Fruit fly (Drosophila melanogaster) whole organism, embryonic: ENCODE data around the gene CG43179.
A peak's percentile ranks its signal among the peaks of the same experiment; 100 is the strongest.

Source experiments
- Bgb ChIP-seq: fragments of 200-800 bp; sonication (Bioruptor generic); IDR thresholded peaks from 2 replicates; pipeline ENCODE4 v1.3.6; 2022; ENCODE audit warnings: missing biosample characterization, missing genetic modification characterization; ENCODE audit not compliant: partially characterized antibody
- Blimp-1 ChIP-seq: fragments of 200-800 bp; sonication (Bioruptor generic); optimal IDR thresholded peaks from 3 replicates; lab custom pipeline; 2018; ENCODE audit warnings: missing biosample characterization, missing genetic modification characterization, mild to moderate bottlenecking, moderate library complexity, missing genetic modification reagents
- CG10431 ChIP-seq: fragments of 200-800 bp; sonication (Bioruptor generic); optimal IDR thresholded peaks from 3 replicates; lab custom pipeline; 2018; ENCODE audit warnings: missing biosample characterization, mild to moderate bottlenecking, missing genetic modification characterization
- CG11696 ChIP-seq: fragments of 200-800 bp; sonication (Bioruptor generic); IDR thresholded peaks from 2 replicates; pipeline ENCODE4 v1.3.6; 2022; ENCODE audit warnings: missing biosample characterization, missing genetic modification characterization
- CG13123 ChIP-seq: fragments of 200-800 bp; sonication (Bioruptor generic); optimal IDR thresholded peaks from 2 replicates; lab custom pipeline; 2016; ENCODE audit warnings: missing biosample characterization, missing genetic modification characterization
- CG14014 ChIP-seq: fragments of 200-800 bp; sonication (Bioruptor generic); IDR thresholded peaks from 2 replicates; pipeline ENCODE4 v1.3.6; 2022; ENCODE audit warnings: missing biosample characterization, missing genetic modification characterization
- CG14667 ChIP-seq: fragments of 200-800 bp; sonication (Bioruptor generic); IDR thresholded peaks from 2 replicates; pipeline ENCODE4 v1.3.6; 2022; ENCODE audit warnings: missing biosample characterization, missing genetic modification characterization
- CG16815 ChIP-seq: fragments of 200-800 bp; sonication (Bioruptor generic); optimal IDR thresholded peaks from 3 replicates; lab custom pipeline; 2017; ENCODE audit warnings: missing biosample characterization, mild to moderate bottlenecking, missing genetic modification characterization
- CG17186 ChIP-seq: fragments of 200-800 bp; sonication (Bioruptor generic); optimal IDR thresholded peaks from 3 replicates; lab custom pipeline; 2017; ENCODE audit warnings: missing biosample characterization, missing genetic modification reagents, missing genetic modification characterization
- CG17328 ChIP-seq: fragments of 200-800 bp; sonication (Bioruptor generic); IDR thresholded peaks from 2 replicates; pipeline ENCODE4 v1.3.6; 2022; ENCODE audit warnings: missing biosample characterization, missing genetic modification characterization
- CG17568 ChIP-seq: fragments of 200-800 bp; sonication (Bioruptor generic); optimal IDR thresholded peaks from 2 replicates; lab custom pipeline; 2018; ENCODE audit warnings: missing biosample characterization, mild to moderate bottlenecking, missing genetic modification characterization, moderate library complexity
- CG17612 ChIP-seq: fragments of 200-800 bp; sonication (Bioruptor generic); IDR thresholded peaks from 2 replicates; pipeline ENCODE4 v1.3.6; 2022; ENCODE audit warnings: missing biosample characterization, missing genetic modification characterization
- CG2129 ChIP-seq: fragments of 200-800 bp; sonication (Bioruptor generic); IDR thresholded peaks from 2 replicates; pipeline ENCODE4 v1.3.6; 2022; ENCODE audit warnings: missing biosample characterization, missing genetic modification characterization; ENCODE audit not compliant: partially characterized antibody
- CG32772 ChIP-seq: fragments of 200-800 bp; sonication (Bioruptor generic); IDR thresholded peaks from 2 replicates; pipeline ENCODE4 v1.3.6; 2022; ENCODE audit warnings: missing biosample characterization, missing genetic modification characterization
- CG6175 ChIP-seq: fragments of 200-800 bp; sonication (Bioruptor generic); IDR thresholded peaks from 3 replicates; pipeline ENCODE4 v1.3.6; 2022; ENCODE audit warnings: missing biosample characterization, missing genetic modification characterization
- CG7786 ChIP-seq: fragments of 200-800 bp; sonication (Bioruptor generic); optimal IDR thresholded peaks from 2 replicates; lab custom pipeline; 2016; ENCODE audit warnings: missing biosample characterization, missing genetic modification characterization
- CG8359 ChIP-seq: fragments of 200-800 bp; sonication (Bioruptor generic); optimal IDR thresholded peaks from 2 replicates; lab custom pipeline; 2017; ENCODE audit warnings: missing biosample characterization, mild to moderate bottlenecking, missing genetic modification characterization, borderline replicate concordance
- CG9609 ChIP-seq: fragments of 200-800 bp; sonication (Bioruptor generic); optimal IDR thresholded peaks from 3 replicates; lab custom pipeline; 2016; ENCODE audit warnings: missing biosample characterization, missing genetic modification characterization
- CrebB ChIP-seq: fragments of 200-800 bp; sonication (Bioruptor generic); optimal IDR thresholded peaks from 3 replicates; lab custom pipeline; 2018; ENCODE audit warnings: missing biosample characterization, mild to moderate bottlenecking, missing genetic modification characterization
- D ChIP-seq, 2 experiments: fragments of 200-800 bp in 1 of 2; fragments of >200 bp in 1 of 2; sonication (Bioruptor generic) in 1 of 2; optimal IDR thresholded peaks; 2 replicates in 1 of 2; 3 replicates in 1 of 2; lab custom pipeline; 2017; ENCODE audit warnings: mild to moderate bottlenecking in 1 of 2, missing biosample characterization in 1 of 2, missing genetic modification characterization in 1 of 2, missing genetic modification reagents in 1 of 2
- Dek ChIP-seq: fragments of 200-800 bp; sonication (Bioruptor generic); optimal IDR thresholded peaks from 3 replicates; lab custom pipeline; 2019; ENCODE audit warnings: missing biosample characterization, mild to moderate bottlenecking, missing genetic modification characterization, moderate library complexity
- MTF-1 ChIP-seq: fragments of 200-800 bp; sonication (Bioruptor generic); optimal IDR thresholded peaks from 2 replicates; lab custom pipeline; 2018; ENCODE audit warnings: missing biosample characterization, mild to moderate bottlenecking, missing genetic modification characterization, borderline replicate concordance
- NFAT ChIP-seq: fragments of 200-800 bp; sonication (Bioruptor generic); IDR thresholded peaks from 2 replicates; pipeline ENCODE4 v1.3.6; 2022; ENCODE audit warnings: missing biosample characterization, missing genetic modification characterization
- Opbp ChIP-seq: fragments of 200-800 bp; sonication (Bioruptor generic); IDR thresholded peaks from 3 replicates; pipeline ENCODE4 v1.3.6; 2022; ENCODE audit warnings: missing biosample characterization, missing genetic modification characterization; ENCODE audit not compliant: partially characterized antibody
- Six4 ChIP-seq: fragments of 200-800 bp; sonication (Bioruptor generic); optimal IDR thresholded peaks from 2 replicates; lab custom pipeline; 2016; ENCODE audit warnings: missing biosample characterization, missing genetic modification characterization
- Tbp ChIP-seq: fragments of >200 bp; optimal IDR thresholded peaks from 2 replicates; lab custom pipeline; 2018; ENCODE audit warnings: missing biosample characterization, missing genetic modification characterization
- ara ChIP-seq: fragments of 200-800 bp; sonication (Bioruptor generic); IDR thresholded peaks from 2 replicates; pipeline ENCODE4 v1.3.6; 2022; ENCODE audit warnings: missing biosample characterization, missing genetic modification characterization
- bcd ChIP-seq: fragments of 200-800 bp; sonication (Bioruptor generic); optimal IDR thresholded peaks from 2 replicates; lab custom pipeline; 2017; ENCODE audit warnings: missing biosample characterization, mild to moderate bottlenecking, missing genetic modification characterization
- cas ChIP-seq: fragments of 200-800 bp; sonication (Bioruptor generic); IDR thresholded peaks from 2 replicates; pipeline ENCODE4 v1.3.6; 2022; ENCODE audit warnings: missing biosample characterization, missing genetic modification characterization
- ci ChIP-seq: fragments of 200-800 bp; sonication (Bioruptor generic); IDR thresholded peaks from 3 replicates; pipeline ENCODE4 v1.3.6; 2022; ENCODE audit warnings: missing biosample characterization, missing genetic modification characterization
- croc ChIP-seq: fragments of 200-800 bp; sonication (Bioruptor generic); conservative IDR thresholded peaks from 3 replicates; pipeline ENCODE4 v1.3.6; 2022; ENCODE audit warnings: missing biosample characterization, missing genetic modification characterization
- dati ChIP-seq: fragments of 200-800 bp; sonication (Bioruptor generic); IDR thresholded peaks from 2 replicates; pipeline ENCODE4 v1.3.6; 2022; ENCODE audit warnings: missing biosample characterization, missing genetic modification characterization
- dmrt11E ChIP-seq: fragments of 200-800 bp; sonication (Bioruptor generic); optimal IDR thresholded peaks from 3 replicates; lab custom pipeline; 2018; ENCODE audit warnings: missing biosample characterization, mild to moderate bottlenecking, missing genetic modification characterization, moderate library complexity
- fd3F ChIP-seq: fragments of 200-800 bp; sonication (Bioruptor generic); optimal IDR thresholded peaks from 2 replicates; lab custom pipeline; 2018; ENCODE audit warnings: missing biosample characterization, mild to moderate bottlenecking, missing genetic modification characterization, moderate library complexity
- fru ChIP-seq: fragments of >200 bp; optimal IDR thresholded peaks from 2 replicates; lab custom pipeline; 2017
- grau ChIP-seq: fragments of 200-800 bp; optimal IDR thresholded peaks from 3 replicates; lab custom pipeline; 2019; ENCODE audit warnings: missing biosample characterization, mild to moderate bottlenecking, missing genetic modification characterization, moderate library complexity
- grn ChIP-seq: fragments of 200-800 bp; sonication (Bioruptor generic); optimal IDR thresholded peaks from 3 replicates; lab custom pipeline; 2017; ENCODE audit warnings: missing biosample characterization, missing genetic modification characterization
- h ChIP-seq: fragments of >200 bp; optimal IDR thresholded peaks from 2 replicates; lab custom pipeline; 2017
- ham ChIP-seq: fragments of 200-800 bp; sonication (Bioruptor generic); IDR thresholded peaks from 2 replicates; pipeline ENCODE4 v1.3.6; 2022; ENCODE audit warnings: missing biosample characterization, missing genetic modification characterization
- hkb ChIP-seq, 2 experiments: fragments of 200-800 bp in 1 of 2; fragments of >200 bp in 1 of 2; sonication (Bioruptor generic) in 1 of 2; IDR thresholded peaks in 1 of 2; optimal IDR thresholded peaks in 1 of 2; 2 replicates each; pipeline versions ENCODE4 v1.3.6 to Lab custom; 2017 to 2022; ENCODE audit warnings: missing biosample characterization in 1 of 2, missing genetic modification characterization in 1 of 2
- klu ChIP-seq: fragments of 200-800 bp; sonication (Bioruptor generic); IDR thresholded peaks from 2 replicates; pipeline ENCODE4 v1.3.6; 2022; ENCODE audit warnings: missing biosample characterization, missing genetic modification characterization
- pros ChIP-seq: fragments of 200-800 bp; sonication (Bioruptor generic); optimal IDR thresholded peaks from 3 replicates; lab custom pipeline; 2019; ENCODE audit warnings: missing biosample characterization, mild to moderate bottlenecking, missing genetic modification characterization, moderate library complexity
- rib ChIP-seq: fragments of 200-800 bp; sonication (Bioruptor generic); IDR thresholded peaks from 2 replicates; pipeline ENCODE4 v1.3.6; 2022; ENCODE audit warnings: missing biosample characterization, missing genetic modification characterization
- sc ChIP-seq, 3 experiments: fragments of >200 bp in 2 of 3; fragments of 200-800 bp in 1 of 3; sonication (Bioruptor generic) in 1 of 3; optimal IDR thresholded peaks; 2 replicates in 2 of 3; 3 replicates in 1 of 3; lab custom pipeline; 2017; ENCODE audit warnings: mild to moderate bottlenecking in 1 of 3, missing biosample characterization in 1 of 3, missing genetic modification characterization in 1 of 3, missing genetic modification reagents in 1 of 3
- sima ChIP-seq: fragments of 200-800 bp; sonication (Bioruptor generic); optimal IDR thresholded peaks from 2 replicates; lab custom pipeline; 2016; ENCODE audit warnings: missing biosample characterization, missing genetic modification characterization
- tin ChIP-seq: fragments of 200-800 bp; sonication (Bioruptor generic); optimal IDR thresholded peaks from 3 replicates; lab custom pipeline; 2016; ENCODE audit warnings: missing biosample characterization, missing genetic modification characterization
- ttk ChIP-seq: fragments of 200-800 bp; sonication (Bioruptor generic); IDR thresholded peaks from 2 replicates; pipeline ENCODE4 v2.1.2; 2022; ENCODE audit warnings: missing biosample characterization, missing genetic modification characterization
- vnd ChIP-seq: fragments of 200-800 bp; sonication (Bioruptor generic); IDR thresholded peaks from 3 replicates; pipeline ENCODE4 v1.3.6; 2022; ENCODE audit warnings: missing biosample characterization, missing genetic modification characterization; ENCODE audit not compliant: partially characterized antibody
- zfh2 ChIP-seq: fragments of 200-800 bp; sonication (Bioruptor generic); optimal IDR thresholded peaks from 2 replicates; lab custom pipeline; 2016; ENCODE audit warnings: missing biosample characterization, missing genetic modification characterization

CG43179 gene

DNA sequence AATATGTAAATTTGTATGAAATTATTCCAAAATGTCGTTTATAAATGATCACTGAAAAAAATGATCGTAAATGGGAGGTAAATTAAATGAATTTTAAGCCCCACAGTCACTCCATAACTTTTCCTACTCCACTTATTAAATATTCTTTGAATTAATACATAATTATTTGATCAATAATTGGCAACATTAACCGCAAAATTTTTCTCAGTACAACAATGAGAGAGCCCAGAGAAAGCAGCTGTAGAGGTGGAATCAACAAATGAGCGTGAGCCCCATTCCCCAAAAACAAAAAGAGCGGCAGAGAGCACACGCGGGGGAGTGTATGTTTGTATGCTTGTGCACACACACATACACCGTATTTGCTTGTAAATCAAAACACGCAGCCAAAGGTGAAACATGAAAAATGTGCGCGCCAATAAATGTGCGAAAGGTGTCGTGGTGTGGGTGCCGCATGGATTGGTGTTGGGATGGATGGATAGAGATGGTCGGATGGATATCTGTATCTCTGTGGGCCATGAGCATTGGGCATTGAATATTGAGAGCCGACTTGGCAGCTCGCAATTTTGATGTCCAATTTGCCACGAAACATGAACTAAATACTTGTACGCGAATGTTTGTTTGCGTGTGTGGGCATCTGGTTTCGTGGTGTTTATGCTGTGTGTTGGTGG, 28.0 kb downstream of the CG43179 start (continued):
- TF ChIP-seq CG10431 (GFP tag; lab: Kevin White, UChicago): peak; percentile 84
- TF ChIP-seq fru (lab: Kevin White, UChicago): no peak
- no peak for TF ChIP-seq vnd (GFP tag; lab: Robert Waterston, UW)
- TF ChIP-seq NFAT: no peak
- peak; percentile 91 for TF ChIP-seq CG7786 (GFP tag; lab: Kevin White, UChicago)
- no peak for TF ChIP-seq klu (GFP tag; lab: Robert Waterston, UW)
- TF ChIP-seq h (lab: Kevin White, UChicago): no peak
- TF ChIP-seq croc (GFP tag; lab: Robert Waterston, UW): peak; percentile 94
- peak; percentile 98 for TF ChIP-seq grau
- peak; percentile 97 for TF ChIP-seq CG13123 (GFP tag; lab: Kevin White, UChicago)
- peak; percentile 79 for TF ChIP-seq sima (GFP tag; lab: Kevin White, UChicago)
- no peak for TF ChIP-seq CG32772 (GFP tag; lab: Robert Waterston, UW)
- TF ChIP-seq hkb (optimal IDR thresholded peaks at IDR 0.05; lab: Kevin White, UChicago): no peak
- no peak for TF ChIP-seq hkb (GFP tag; IDR thresholded peaks at IDR 0.05; lab: Robert Waterston, UW)
- TF ChIP-seq pros (GFP tag; lab: Kevin White, UChicago): peak; percentile 24
- TF ChIP-seq Opbp (GFP tag; lab: Robert Waterston, UW): no peak
- TF ChIP-seq CG6175 (GFP tag; lab: Robert Waterston, UW): no peak
- TF ChIP-seq CG16815: peak; percentile 98
- TF ChIP-seq CG17328 (GFP tag; lab: Robert Waterston, UW): no peak
- no peak for TF ChIP-seq dati
- peak; percentile 98 for TF ChIP-seq CG17568 (GFP tag; lab: Kevin White, UChicago)
- TF ChIP-seq ham (GFP tag; lab: Robert Waterston, UW): no peak
- peak; percentile 91 for TF ChIP-seq zfh2 (GFP tag; lab: Kevin White, UChicago)
- TF ChIP-seq sc (optimal IDR thresholded peaks at IDR 0.05; lab: Kevin White, UChicago): no peak
- TF ChIP-seq sc (GFP tag; optimal IDR thresholded peaks at IDR 0.05; lab: Kevin White, UChicago): peak; percentile 98
- TF ChIP-seq CG17186 (GFP tag; lab: Kevin White, UChicago): peak; percentile 94
- TF ChIP-seq Six4 (GFP tag; lab: Kevin White, UChicago): peak; percentile 98
- peak; percentile 99 for TF ChIP-seq Dek (tag; lab: Kevin White, UChicago)
- no peak for TF ChIP-seq Tbp (GFP tag; lab: Kevin White, UChicago)
- no peak for TF ChIP-seq ara (GFP tag; lab: Robert Waterston, UW)
- peak; percentile 87 for TF ChIP-seq grn (GFP tag; lab: Kevin White, UChicago)
- TF ChIP-seq MTF-1 (GFP tag; lab: Kevin White, UChicago): peak; percentile 94
- no peak for TF ChIP-seq cas
- TF ChIP-seq tin: peak; percentile 98
- no peak for TF ChIP-seq Bgb (GFP tag; lab: Robert Waterston, UW)
- no peak for TF ChIP-seq CG2129 (GFP tag; lab: Robert Waterston, UW)
- TF ChIP-seq CG14667 (GFP tag; lab: Robert Waterston, UW): no peak
- peak; percentile 98 for TF ChIP-seq CrebB (tag; lab: Kevin White, UChicago)
- no peak for TF ChIP-seq rib (GFP tag; lab: Robert Waterston, UW)
- no peak for TF ChIP-seq ci (GFP tag; lab: Robert Waterston, UW)
- TF ChIP-seq CG14014 (GFP tag; lab: Robert Waterston, UW): no peak
- TF ChIP-seq Blimp-1 (GFP tag; lab: Kevin White, UChicago): peak; percentile 98
- TF ChIP-seq CG17612 (GFP tag; lab: Robert Waterston, UW): no peak
- peak; percentile 99 for TF ChIP-seq bcd (GFP tag; lab: Kevin White, UChicago)
- no peak for TF ChIP-seq CG11696 (GFP tag; lab: Robert Waterston, UW)
- peak; percentile 92 for TF ChIP-seq CG9609 (GFP tag; lab: Kevin White, UChicago)
- peak; percentile 89 for TF ChIP-seq CG8359
- no peak for TF ChIP-seq ttk (GFP tag; lab: Robert Waterston, UW)
- peak; percentile 97 for TF ChIP-seq dmrt11E (tag; lab: Kevin White, UChicago)
- peak; percentile 99 for TF ChIP-seq fd3F (GFP tag; lab: Kevin White, UChicago)
- peak; percentile 74 for TF ChIP-seq D (optimal IDR thresholded peaks at IDR 0.05; lab: Kevin White, UChicago)
- peak; percentile 97 for TF ChIP-seq D (GFP tag; optimal IDR thresholded peaks at IDR 0.05; lab: Kevin White, UChicago)
